Worm (Caenorhabditis elegans) whole organism, young adult: ENCODE results near the gene bed-3.

Source experiments
- C06A6.2 ChIP-seq: fragments of 200-800 bp; sonication (Bioruptor generic); conservative IDR thresholded peaks from 2 replicates; pipeline ENCODE4 v1.3.6; 2022; ENCODE audit warnings: missing genetic modification characterization, missing compliant biosample characterization
- F39B2.1 ChIP-seq: fragments of 200-800 bp; sonication (Bioruptor generic); IDR thresholded peaks from 2 replicates; pipeline ENCODE4 v1.3.6; 2022; ENCODE audit warnings: missing genetic modification reagents, missing genetic modification characterization, missing compliant biosample characterization
- F49E8.2 ChIP-seq: sonication (generic microtip); optimal IDR thresholded peaks from 3 replicates; lab custom pipeline; 2017; ENCODE audit warnings: missing genetic modification characterization, mild to moderate bottlenecking, missing compliant biosample characterization, antibody characterized with exemption, moderate library complexity; ENCODE audit not compliant: insufficient read depth
- attf-5 ChIP-seq: fragments of 200-800 bp; sonication (Bioruptor generic); optimal IDR thresholded peaks from 2 replicates; lab custom pipeline; 2018; ENCODE audit warnings: mild to moderate bottlenecking, missing genetic modification characterization, missing compliant biosample characterization
- attf-6 ChIP-seq: fragments of 200-800 bp; sonication (Bioruptor generic); IDR thresholded peaks from 2 replicates; pipeline ENCODE4 v1.3.6; 2022; ENCODE audit warnings: missing genetic modification reagents, missing genetic modification characterization, missing compliant biosample characterization
- ceh-100 ChIP-seq: fragments of 200-800 bp; sonication (Bioruptor generic); IDR thresholded peaks from 2 replicates; pipeline ENCODE4 v1.3.6; 2022; ENCODE audit warnings: missing genetic modification reagents, missing genetic modification characterization, missing compliant biosample characterization
- ceh-27 ChIP-seq: fragments of 200-800 bp; sonication (Bioruptor generic); optimal IDR thresholded peaks from 2 replicates; lab custom pipeline; 2018; ENCODE audit warnings: mild to moderate bottlenecking, missing genetic modification characterization, moderate library complexity, missing compliant biosample characterization
- dpl-1 ChIP-seq: fragments of 150-350 bp; optimal IDR thresholded peaks from 2 replicates; lab custom pipeline; 2014; ENCODE audit warnings: missing biosample characterization, missing genetic modification reagents, missing genetic modification characterization
- ets-4 ChIP-seq: fragments of 200-800 bp; sonication (Bioruptor generic); optimal IDR thresholded peaks from 2 replicates; lab custom pipeline; 2018; ENCODE audit warnings: mild to moderate bottlenecking, missing genetic modification characterization, missing compliant biosample characterization
- snpc-4 ChIP-seq, 5 experiments: fragments of 150-350 bp in 1 of 5; sonication (generic microtip) in 4 of 5; optimal IDR thresholded peaks; 2 replicates each; lab custom pipeline; 2014 to 2018; ENCODE audit warnings: missing genetic modification characterization in 5 of 5, missing biosample characterization in 3 of 5, antibody characterized with exemption in 2 of 5, mild to moderate bottlenecking in 2 of 5, missing compliant biosample characterization in 2 of 5, missing genotype in 2 of 5, moderate library complexity in 2 of 5, missing genetic modification reagents in 1 of 5
- ztf-25 ChIP-seq: fragments of 200-800 bp; sonication (Bioruptor generic); IDR thresholded peaks from 2 replicates; pipeline ENCODE4 v1.3.6; 2022; ENCODE audit warnings: missing genetic modification reagents, missing genetic modification characterization, missing compliant biosample characterization

ce11 chrIV:9932055-9932454 is 15.7 kb downstream of the bed-3 start, which contains the start of the genes trmt-10A and F25H8.2:
- TF ChIP-seq attf-5 = peak; percentile 54
- TF ChIP-seq ets-4 (GFP tag; lab: Kevin White, UChicago) = no peak
- no peak for TF ChIP-seq ceh-100 (GFP tag; lab: Robert Waterston, UW)
- no peak for TF ChIP-seq ceh-27
- no peak for TF ChIP-seq C06A6.2 (GFP tag; lab: Robert Waterston, UW)
- no peak for TF ChIP-seq F39B2.1 (GFP tag; lab: Robert Waterston, UW)
- no peak for TF ChIP-seq snpc-4 (GFP tag; optimal IDR thresholded peaks at IDR 0.05; lab: Kevin White, UChicago)
- TF ChIP-seq snpc-4 (tag; optimal IDR thresholded peaks at IDR 0.05; lab: Kevin White, UChicago) = no peak
- no peak for TF ChIP-seq F49E8.2 (tag; lab: Kevin White, UChicago)
- TF ChIP-seq dpl-1 (GFP tag; lab: Kevin White, UChicago) = no peak
- no peak for TF ChIP-seq attf-6 (GFP tag; lab: Robert Waterston, UW)
- no peak for TF ChIP-seq ztf-25 (GFP tag; lab: Robert Waterston, UW)
